Fruit fly (Drosophila melanogaster) whole organism, wandering third instar larva: ENCODE data around the gene Papss.

ENCODE experiments used
- Dfd ChIP-seq: fragments of >200 bp; optimal IDR thresholded peaks from 2 replicates; lab custom pipeline; 2017; ENCODE audit warnings: missing biosample characterization, missing genetic modification characterization
- HLH106 ChIP-seq: fragments of 200-800 bp; optimal IDR thresholded peaks from 3 replicates; lab custom pipeline; 2019; ENCODE audit warnings: missing biosample characterization, mild to moderate bottlenecking, missing genetic modification characterization, moderate library complexity
- OdsH ChIP-seq: fragments of 200-800 bp; sonication (Bioruptor generic); optimal IDR thresholded peaks from 2 replicates; lab custom pipeline; 2016; ENCODE audit warnings: missing biosample characterization, mild to moderate bottlenecking, missing genetic modification characterization
- dl ChIP-seq, 2 experiments: fragments of 175-275, 200-275 bp in 1 of 2; fragments of 200-275 bp in 1 of 2; sonication (Bioruptor generic); optimal IDR thresholded peaks; lab custom pipeline; 2018; ENCODE audit warnings: mild to moderate bottlenecking in 2 of 2, missing biosample characterization in 2 of 2, missing genetic modification characterization in 2 of 2, moderate library complexity in 2 of 2; ENCODE audit not compliant: partially characterized antibody in 2 of 2, insufficient read depth in 1 of 2
- usp ChIP-seq: fragments of >200 bp; optimal IDR thresholded peaks from 2 replicates; lab custom pipeline; 2017; ENCODE audit warnings: missing biosample characterization, missing genetic modification characterization

DNA sequence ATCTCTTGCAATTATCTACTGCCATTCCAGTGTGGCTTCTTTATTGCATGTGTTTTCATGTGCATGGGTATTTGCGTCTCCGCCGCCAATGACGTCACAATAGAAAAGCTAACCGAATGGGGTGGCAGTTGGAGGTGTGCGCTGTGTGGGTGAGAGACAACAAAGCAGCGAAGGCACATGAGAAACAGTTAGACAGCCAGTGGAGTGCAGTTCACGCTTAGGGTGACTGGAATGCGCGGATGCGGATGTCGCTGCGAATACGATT is 26.5 kb downstream of the Papss start:
- TF ChIP-seq OdsH (GFP tag; lab: Kevin White, UChicago) (no peak), Dfd (GFP tag; lab: Kevin White, UChicago) (no peak), usp (GFP tag; lab: Kevin White, UChicago) (no peak), dl (GFP tag; optimal IDR thresholded peaks at IDR 0.05; lab: Kevin White, UChicago; ENCODE audit: insufficient read depth in 1 of 2, partially characterized antibody in 2 of 2) (no peak), HLH106 (tag; lab: Kevin White, UChicago) (no peak)
